Worm (Caenorhabditis elegans) whole organism, mixed stage, embryonic: ENCODE results near the gene efhd-1.
A peak's percentile ranks its signal among the peaks of the same experiment; 100 is the strongest.
"Not testable (repeated sequence)": the region's sequence is repeated elsewhere in the genome, so short reads cannot be mapped to it uniquely, and the experiment has no call there.

Source experiments
- ces-1 ChIP-seq: fragments of 150-350 bp; optimal IDR thresholded peaks from 2 replicates; lab custom pipeline; 2014; ENCODE audit warnings: missing biosample characterization, missing genetic modification reagents, missing genetic modification characterization
- cnd-1 ChIP-seq: fragments of 200-800 bp; sonication (Bioruptor generic); optimal IDR thresholded peaks from 2 replicates; lab custom pipeline; 2018; ENCODE audit warnings: mild to moderate bottlenecking, missing genetic modification characterization, missing compliant biosample characterization
- drap-1 ChIP-seq: fragments of 200-800 bp; sonication (Bioruptor generic); optimal IDR thresholded peaks from 3 replicates; lab custom pipeline; 2018; ENCODE audit warnings: mild to moderate bottlenecking, missing genetic modification characterization, missing compliant biosample characterization
- elt-1 ChIP-seq: sonication (generic microtip); optimal IDR thresholded peaks from 2 replicates; lab custom pipeline; 2017; ENCODE audit warnings: missing genetic modification characterization, mild to moderate bottlenecking, missing compliant biosample characterization, antibody characterized with exemption, moderate library complexity, borderline replicate concordance; ENCODE audit not compliant: insufficient read depth
- elt-3 ChIP-seq: fragments of 150-350 bp; optimal IDR thresholded peaks from 2 replicates; lab custom pipeline; 2014; ENCODE audit warnings: missing biosample characterization, missing genetic modification characterization
- mep-1 ChIP-seq: fragments of 150-350 bp; optimal IDR thresholded peaks from 2 replicates; lab custom pipeline; 2017; ENCODE audit warnings: missing biosample characterization, missing genetic modification reagents, missing genetic modification characterization, inconsistent platforms
- nhr-2 ChIP-seq: fragments of 150-350 bp; optimal IDR thresholded peaks from 2 replicates; lab custom pipeline; 2014; ENCODE audit warnings: missing biosample characterization, missing genetic modification characterization
- pha-4 ChIP-seq: fragments of 150-350 bp; optimal IDR thresholded peaks from 2 replicates; lab custom pipeline; 2018; ENCODE audit warnings: missing biosample characterization, missing genetic modification reagents, missing genetic modification characterization
- unc-120 ChIP-seq: sonication (generic microtip); optimal IDR thresholded peaks from 2 replicates; lab custom pipeline; 2017; ENCODE audit warnings: missing genetic modification characterization, missing compliant biosample characterization; ENCODE audit not compliant: poor library complexity, severe bottlenecking
- unc-39 ChIP-seq: fragments of 150-350 bp; optimal IDR thresholded peaks from 2 replicates; lab custom pipeline; 2014; ENCODE audit warnings: missing biosample characterization, missing genetic modification characterization

DNA sequence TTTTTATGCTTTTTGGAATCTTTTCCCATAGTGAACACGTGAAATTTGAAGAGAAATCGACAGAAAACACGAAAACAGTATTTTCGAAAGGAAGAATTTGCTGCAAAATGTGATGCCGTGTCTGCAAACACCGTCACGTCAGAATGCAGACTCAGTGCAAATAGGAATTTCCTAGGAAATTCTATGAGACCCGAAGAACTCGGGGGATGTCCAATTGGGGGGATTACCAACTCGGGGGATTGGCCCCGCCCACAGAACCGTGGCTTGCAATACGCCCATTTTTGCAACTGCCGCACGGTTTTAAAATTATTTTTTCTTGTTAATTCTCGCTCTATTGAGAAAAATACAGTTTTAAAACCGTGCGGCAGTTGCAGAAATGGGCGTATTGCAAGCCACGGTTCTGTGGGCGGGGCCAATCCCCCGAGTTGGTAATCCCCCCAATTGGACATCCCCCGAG, 36.5 kb upstream of the efhd-1 start, which contains the start of gene cacn-1:
- TF ChIP-seq cnd-1 (tag; lab: Kevin White, UChicago); unc-39; mep-1 (tag; lab: Kevin White, UChicago); elt-1 (tag; lab: Kevin White, UChicago); drap-1 (GFP tag; lab: Kevin White, UChicago); nhr-2 (tag; lab: Kevin White, UChicago); pha-4; elt-3 (tag; lab: Kevin White, UChicago); unc-120: not testable (repeated sequence)
- TF ChIP-seq ces-1 (GFP tag; lab: Kevin White, UChicago), result peak; percentile 30
